Worm (Caenorhabditis elegans): ENCODE measurements around the gene prdx-2.

Gene prdx-2

ce11 chrII:5377467-5378238 lies at the start of gene prdx-2:
TSS of gene prdx-2 (plus strand) at chrII:5378195.
- TF ChIP-seq zip-5 (tag; optimal IDR thresholded peaks at IDR 0.05) (no peak), K02D7.2 (tag; optimal IDR thresholded peaks at IDR 0.05) (no peak), ceh-14 (tag; optimal IDR thresholded peaks at IDR 0.05) (no peak), rnt-1 (tag; optimal IDR thresholded peaks at IDR 0.05) (no peak), K09A11.1 (tag; optimal IDR thresholded peaks at IDR 0.05; ENCODE audit: insufficient read depth) (no peak), hlh-13 (GFP tag; optimal IDR thresholded peaks at IDR 0.05) (no peak)

- TF ChIP-seq ceh-24 (tag; optimal IDR thresholded peaks at IDR 0.05) (no peak), pax-1 (tag; optimal IDR thresholded peaks at IDR 0.05) (no peak), hlh-15 (tag; optimal IDR thresholded peaks at IDR 0.05) (no peak), mec-3 (tag; optimal IDR thresholded peaks at IDR 0.05; ENCODE audit: borderline replicate concordance) (no peak), ref-2 (tag; optimal IDR thresholded peaks at IDR 0.05) (no peak), ztf-16 (tag; optimal IDR thresholded peaks at IDR 0.05) (no peak), Y22D7AL.16 (tag; optimal IDR thresholded peaks at IDR 0.05) (no peak), C38D4.7 (GFP tag; optimal IDR thresholded peaks at IDR 0.05) (no peak)
Observed at ce11 chrII:5328912-5329311, 49.1 kb upstream of the prdx-2 start.

- no peak for TF ChIP-seq hlh-15 (tag; optimal IDR thresholded peaks at IDR 0.05)
- no peak for TF ChIP-seq pha-4 (tag; optimal IDR thresholded peaks at IDR 0.05)
- TF ChIP-seq hlh-8 (tag; optimal IDR thresholded peaks at IDR 0.05) = no peak
- TF ChIP-seq K02D7.2 (tag; optimal IDR thresholded peaks at IDR 0.05) = no peak
- no peak for TF ChIP-seq eyg-1 (tag; optimal IDR thresholded peaks at IDR 0.05)
- TF ChIP-seq sox-2 (GFP tag; IDR thresholded peaks at IDR 0.05) = no peak
- peak; percentile 88 for TF ChIP-seq unc-55 (GFP tag; optimal IDR thresholded peaks at IDR 0.05)
- TF ChIP-seq sox-4 (tag; optimal IDR thresholded peaks at IDR 0.05) = no peak
- TF ChIP-seq ceh-14 (tag; optimal IDR thresholded peaks at IDR 0.05) = no peak
- TF ChIP-seq odd-2 (tag; optimal IDR thresholded peaks at IDR 0.05) = no peak
- no peak for TF ChIP-seq nhr-232 (tag; optimal IDR thresholded peaks at IDR 0.05)
- no peak for TF ChIP-seq syd-9 (tag; optimal IDR thresholded peaks at IDR 0.05)
- TF ChIP-seq ztf-16 (tag; optimal IDR thresholded peaks at IDR 0.05) = no peak
- no peak for TF ChIP-seq ets-4 (tag; optimal IDR thresholded peaks at IDR 0.05)
- TF ChIP-seq rnt-1 (tag; optimal IDR thresholded peaks at IDR 0.05) = no peak
- TF ChIP-seq ref-2 (tag; optimal IDR thresholded peaks at IDR 0.05) = no peak
- TF ChIP-seq pat-9 (tag; optimal IDR thresholded peaks at IDR 0.05) = no peak
- peak; percentile 70 for TF ChIP-seq nfya-1 (tag; optimal IDR thresholded peaks at IDR 0.05)
- no peak for TF ChIP-seq ceh-45 (GFP tag; IDR thresholded peaks at IDR 0.05)
- TF ChIP-seq K09A11.1 (tag; optimal IDR thresholded peaks at IDR 0.05; ENCODE audit: insufficient read depth) = no peak
- TF ChIP-seq pax-1 (tag; optimal IDR thresholded peaks at IDR 0.05) = peak; percentile 52
- TF ChIP-seq zip-5 (tag; optimal IDR thresholded peaks at IDR 0.05) = no peak
- peak; percentile 57 for TF ChIP-seq ceh-18 (tag; optimal IDR thresholded peaks at IDR 0.05)
- TF ChIP-seq unc-86 (tag; optimal IDR thresholded peaks at IDR 0.05) = no peak
- TF ChIP-seq ttx-3 (tag; optimal IDR thresholded peaks at IDR 0.05) = no peak
- no peak for TF ChIP-seq unc-3 (GFP tag; conservative IDR thresholded peaks at IDR 0.05)
- TF ChIP-seq unc-3 (tag; optimal IDR thresholded peaks at IDR 0.05) = no peak
- TF ChIP-seq madf-2 (tag; optimal IDR thresholded peaks at IDR 0.05) = no peak
- peak; percentile 55 for TF ChIP-seq pqm-1 (tag; optimal IDR thresholded peaks at IDR 0.05)
- no peak for TF ChIP-seq T23F11.4 (GFP tag; optimal IDR thresholded peaks at IDR 0.05)
- TF ChIP-seq tbx-2 (tag; optimal IDR thresholded peaks at IDR 0.05) = no peak
- no peak for TF ChIP-seq dmd-4 (tag; optimal IDR thresholded peaks at IDR 0.05; ENCODE audit: borderline replicate concordance)
- TF ChIP-seq che-1 (tag; optimal IDR thresholded peaks at IDR 0.05) = no peak
- peak; percentile 48 for TF ChIP-seq hlh-30 (tag; optimal IDR thresholded peaks at IDR 0.05; ENCODE audit: insufficient read depth)
- TF ChIP-seq pros-1 (tag; optimal IDR thresholded peaks at IDR 0.05) = no peak
- TF ChIP-seq fkh-10 (GFP tag; optimal IDR thresholded peaks at IDR 0.05) = no peak
- no peak for TF ChIP-seq C38D4.7 (GFP tag; optimal IDR thresholded peaks at IDR 0.05)
- TF ChIP-seq ceh-6 (GFP tag; optimal IDR thresholded peaks at IDR 0.05) = no peak
- TF ChIP-seq Y22D7AL.16 (tag; optimal IDR thresholded peaks at IDR 0.05) = no peak
- TF ChIP-seq fkh-6 (tag; optimal IDR thresholded peaks at IDR 0.05) = no peak
- TF ChIP-seq ceh-48 (tag; optimal IDR thresholded peaks at IDR 0.05) = no peak
- TF ChIP-seq sdc-2 (tag; optimal IDR thresholded peaks at IDR 0.05) = no peak
- TF ChIP-seq elt-2 (tag; optimal IDR thresholded peaks at IDR 0.05) = peak; percentile 59
Observed at ce11 chrII:5330206-5330686, 47.7 kb upstream of the prdx-2 start.

Data from whole organism, late embryonic.